Fruit fly (Drosophila melanogaster) whole organism, adult: ENCODE data around the gene Strump.

Source experiments
- CG11617 ChIP-seq: fragments of 200-800 bp; sonication (Bioruptor generic); optimal IDR thresholded peaks from 2 replicates; lab custom pipeline; 2017; ENCODE audit warnings: mild to moderate bottlenecking, missing biosample characterization, missing genetic modification reagents, missing genetic modification characterization
- CG12768 ChIP-seq: fragments of 200-800 bp; sonication (Bioruptor generic); optimal IDR thresholded peaks from 2 replicates; lab custom pipeline; 2017; ENCODE audit warnings: missing biosample characterization, missing genetic modification characterization, mild to moderate bottlenecking, moderate library complexity, missing genetic modification reagents
- CG14711 ChIP-seq: fragments of 200-800 bp; sonication (Bioruptor generic); optimal IDR thresholded peaks from 2 replicates; lab custom pipeline; 2018; ENCODE audit warnings: missing biosample characterization, mild to moderate bottlenecking, missing genetic modification characterization, moderate library complexity
- CG1620 ChIP-seq: fragments of 200-800 bp; sonication (Bioruptor generic); optimal IDR thresholded peaks from 2 replicates; lab custom pipeline; 2016; ENCODE audit warnings: missing biosample characterization, missing genetic modification characterization
- CG33017 ChIP-seq: fragments of 200-800 bp; sonication (Bioruptor generic); optimal IDR thresholded peaks from 2 replicates; lab custom pipeline; 2018; ENCODE audit warnings: missing biosample characterization, mild to moderate bottlenecking, missing genetic modification characterization, moderate library complexity
- CG5204 ChIP-seq: fragments of 200-800 bp; sonication (Bioruptor generic); optimal IDR thresholded peaks from 2 replicates; lab custom pipeline; 2016; ENCODE audit warnings: missing biosample characterization, missing genetic modification characterization
- CG7045 ChIP-seq: fragments of 200-800 bp; sonication (Bioruptor generic); optimal IDR thresholded peaks from 2 replicates; lab custom pipeline; 2017; ENCODE audit warnings: missing biosample characterization, mild to moderate bottlenecking, missing genetic modification characterization
- CG7101 ChIP-seq: fragments of 200-800 bp; sonication (Bioruptor generic); optimal IDR thresholded peaks from 2 replicates; lab custom pipeline; 2018; ENCODE audit warnings: missing biosample characterization, mild to moderate bottlenecking, missing genetic modification characterization, moderate library complexity
- Clk ChIP-seq: fragments of 200-800 bp; sonication (Bioruptor generic); optimal IDR thresholded peaks from 2 replicates; lab custom pipeline; 2017; ENCODE audit warnings: missing biosample characterization, missing genetic modification characterization
- Crg-1 ChIP-seq: fragments of 200-800 bp; sonication (Bioruptor generic); optimal IDR thresholded peaks from 2 replicates; lab custom pipeline; 2016; ENCODE audit warnings: missing biosample characterization, missing genetic modification characterization
- Hr96 ChIP-seq: fragments of 200-800 bp; sonication (Bioruptor generic); optimal IDR thresholded peaks from 2 replicates; lab custom pipeline; 2016; ENCODE audit warnings: missing biosample characterization, missing genetic modification characterization
- Mnt ChIP-seq: fragments of 200-800 bp; sonication (Bioruptor generic); optimal IDR thresholded peaks from 2 replicates; lab custom pipeline; 2016; ENCODE audit warnings: missing biosample characterization, mild to moderate bottlenecking, missing genetic modification characterization
- bab1 ChIP-seq: fragments of 200-800 bp; sonication (Bioruptor generic); optimal IDR thresholded peaks from 3 replicates; lab custom pipeline; 2019; ENCODE audit warnings: missing biosample characterization, mild to moderate bottlenecking, missing genetic modification characterization, moderate library complexity
- cic ChIP-seq: fragments of 200-800 bp; sonication (Bioruptor generic); optimal IDR thresholded peaks from 2 replicates; lab custom pipeline; 2017; ENCODE audit warnings: missing biosample characterization, mild to moderate bottlenecking, missing genetic modification characterization, moderate library complexity
- cnc ChIP-seq, 2 experiments: fragments of >200 bp; optimal IDR thresholded peaks; 2 replicates each; lab custom pipeline; 2017
- kay ChIP-seq: fragments of 200-800 bp; sonication (Bioruptor generic); peaks from one replicate; lab custom pipeline; 2016; ENCODE audit warnings: missing biosample characterization, missing genetic modification characterization, borderline replicate concordance
- ovo ChIP-seq: fragments of 200-800 bp; sonication (Bioruptor generic); optimal IDR thresholded peaks from 2 replicates; lab custom pipeline; 2016; ENCODE audit warnings: missing biosample characterization, missing genetic modification characterization
- pad ChIP-seq: fragments of 200-800 bp; sonication (Bioruptor generic); optimal IDR thresholded peaks from 3 replicates; lab custom pipeline; 2017; ENCODE audit warnings: missing biosample characterization, missing genetic modification characterization, mild to moderate bottlenecking, moderate library complexity, missing genetic modification reagents
- tj ChIP-seq: fragments of 200-800 bp; sonication (Bioruptor generic); optimal IDR thresholded peaks from 3 replicates; lab custom pipeline; 2017; ENCODE audit warnings: missing biosample characterization, mild to moderate bottlenecking, missing genetic modification characterization, moderate library complexity
- toe ChIP-seq: fragments of 200-800 bp; sonication (Bioruptor generic); optimal IDR thresholded peaks from 2 replicates; lab custom pipeline; 2016; ENCODE audit warnings: missing biosample characterization, missing genetic modification characterization

Strump gene

dm6 chr3L:16097393-16097884 lies 24.4 kb upstream of the Strump start, which contains the start of the genes CG13074 and ATPsynbetaL:
Gene CG13074, minus strand, starts transcription at chr3L:16097493.
Gene ATPsynbetaL, plus strand, starts transcription at chr3L:16097834.
- no peak for TF ChIP-seq Hr96 (GFP tag; lab: Kevin White, UChicago)
- no peak for TF ChIP-seq cnc (optimal IDR thresholded peaks at IDR 0.05; lab: Kevin White, UChicago)
- no peak for TF ChIP-seq CG1620
- no peak for TF ChIP-seq Crg-1 (GFP tag; lab: Kevin White, UChicago)
- TF ChIP-seq CG14711 (tag; lab: Kevin White, UChicago): no peak
- TF ChIP-seq bab1 (GFP tag; lab: Kevin White, UChicago): no peak
- no peak for TF ChIP-seq toe (GFP tag; lab: Kevin White, UChicago)
- no peak for TF ChIP-seq CG12768

dm6 chr3L:16100059-16100458 lies 21.7 kb upstream of the Strump start, which contains the start of gene IleRS-m:
Gene IleRS-m, plus strand, starts transcription at chr3L:16100280.
- TF ChIP-seq cic (GFP tag; lab: Kevin White, UChicago) (no peak), CG14711 (tag; lab: Kevin White, UChicago) (no peak), Crg-1 (GFP tag; lab: Kevin White, UChicago) (no peak), ovo (GFP tag; lab: Kevin White, UChicago) (no peak), tj (no peak), cnc (optimal IDR thresholded peaks at IDR 0.05; lab: Kevin White, UChicago) (no peak), CG7045 (GFP tag; lab: Kevin White, UChicago) (no peak), pad (no peak), Mnt (GFP tag; lab: Kevin White, UChicago) (no peak), CG11617 (GFP tag; lab: Kevin White, UChicago) (no peak), CG1620 (no peak), CG12768 (no peak), bab1 (GFP tag; lab: Kevin White, UChicago) (no peak), CG5204 (GFP tag; lab: Kevin White, UChicago) (no peak), toe (GFP tag; lab: Kevin White, UChicago) (no peak), CG33017 (tag; lab: Kevin White, UChicago) (no peak)

- TF ChIP-seq pad (peak; percentile 52), tj (peak; percentile 48), ovo (GFP tag; lab: Kevin White, UChicago) (peak; percentile 71), CG1620 (peak; percentile 83), CG33017 (tag; lab: Kevin White, UChicago) (peak; percentile 76), Mnt (GFP tag; lab: Kevin White, UChicago) (peak; percentile 81), cic (GFP tag; lab: Kevin White, UChicago) (peak; percentile 7), Clk (GFP tag; lab: Kevin White, UChicago) (peak; percentile 47), Crg-1 (GFP tag; lab: Kevin White, UChicago) (peak; percentile 64), Hr96 (GFP tag; lab: Kevin White, UChicago) (peak; percentile 86), CG5204 (GFP tag; lab: Kevin White, UChicago) (peak; percentile 83), CG11617 (GFP tag; lab: Kevin White, UChicago) (peak; percentile 78), CG7101 (peak; percentile 80), CG7045 (GFP tag; lab: Kevin White, UChicago) (peak; percentile 45), bab1 (GFP tag; lab: Kevin White, UChicago) (peak; percentile 78), cnc (optimal IDR thresholded peaks at IDR 0.05; lab: Kevin White, UChicago) (no peak), kay (no peak), CG12768 (peak; percentile 77), CG14711 (tag; lab: Kevin White, UChicago) (peak; percentile 78), toe (GFP tag; lab: Kevin White, UChicago) (peak; percentile 85)
These were observed 16.3 kb upstream of the Strump start, which contains the start of the genes IntS9 and CG43295 for dm6 chr3L:16105528-16105927. Gene IntS9, minus strand, starts transcription at chr3L:16105627. Gene CG43295, plus strand, starts transcription at chr3L:16105852.

dm6 chr3L:16112069-16112820 lies 9.6 kb upstream of the Strump start, which contains the start of gene Zn72D:
Gene Zn72D, minus strand, starts transcription at chr3L:16112626.
- TF ChIP-seq CG12768 (peak; percentile 65), Crg-1 (GFP tag; lab: Kevin White, UChicago) (no peak), Clk (GFP tag; lab: Kevin White, UChicago) (no peak), bab1 (GFP tag; lab: Kevin White, UChicago) (peak; percentile 35), CG14711 (tag; lab: Kevin White, UChicago) (no peak), CG11617 (GFP tag; lab: Kevin White, UChicago) (peak; percentile 29), CG7101 (no peak), CG1620 (no peak), toe (GFP tag; lab: Kevin White, UChicago) (no peak), CG7045 (GFP tag; lab: Kevin White, UChicago) (no peak), kay (no peak), CG33017 (tag; lab: Kevin White, UChicago) (no peak), pad (no peak), ovo (GFP tag; lab: Kevin White, UChicago) (peak; percentile 18), Mnt (GFP tag; lab: Kevin White, UChicago) (peak; percentile 8), tj (no peak), CG5204 (GFP tag; lab: Kevin White, UChicago) (no peak), Hr96 (GFP tag; lab: Kevin White, UChicago) (no peak)

dm6 chr3L:16113003-16113606 lies 8.7 kb upstream of the Strump start, which contains the start of gene Taf4:
Gene Taf4, plus strand, starts transcription at chr3L:16113212.
- TF ChIP-seq Hr96 (GFP tag; lab: Kevin White, UChicago) (no peak), CG11617 (GFP tag; lab: Kevin White, UChicago) (no peak)
